Fruit fly (Drosophila melanogaster): ENCODE measurements around the gene CG7878.
"Not testable (repeated sequence)": the region's sequence is repeated elsewhere in the genome, so short reads cannot be mapped to it uniquely, and the experiment has no call there.

The CG7878 gene

DNA sequence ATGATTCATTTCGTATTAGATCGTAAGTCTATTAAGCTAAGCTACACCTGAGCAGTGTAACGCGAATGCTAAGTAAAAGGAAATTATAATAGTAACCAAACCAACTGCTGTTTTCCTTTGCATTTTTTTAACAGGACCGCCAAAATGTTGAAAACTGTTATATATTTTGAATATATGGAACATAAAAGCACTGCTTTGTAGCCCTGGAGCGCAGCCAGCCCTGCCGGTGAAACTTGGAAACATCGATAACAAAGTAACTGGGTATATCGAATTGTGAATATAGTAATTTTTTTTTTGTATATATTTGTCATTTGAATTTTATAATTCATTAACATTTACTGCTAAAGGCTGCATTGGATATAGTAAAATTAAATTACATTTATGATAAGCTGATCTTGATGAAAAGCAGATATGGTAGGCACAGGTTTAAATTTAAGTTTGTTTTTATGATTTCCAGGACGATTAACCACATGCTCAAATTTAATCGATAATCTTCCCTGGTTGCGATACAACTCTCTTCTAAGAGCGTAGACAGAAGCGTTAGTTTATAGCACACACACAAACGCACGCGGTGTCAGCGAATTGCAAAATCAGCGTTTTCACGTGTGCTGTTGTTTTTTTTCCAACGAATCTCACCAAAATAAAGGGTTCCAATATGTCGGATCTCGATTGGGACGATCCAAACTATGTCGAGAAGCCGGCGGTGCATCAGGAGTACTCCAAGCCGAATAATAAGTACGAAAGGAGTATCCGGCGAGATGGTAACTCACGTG, at the start of gene CG7878:
TSS of gene CG7878 (plus strand) at position 528 of the 773 bp plus-strand sequence.
- TF ChIP-seq h (optimal IDR thresholded peaks at IDR 0.05) (no peak), Sin3A (optimal IDR thresholded peaks at IDR 0.05) (no peak), psq (optimal IDR thresholded peaks at IDR 0.05) (no peak), ttk (optimal IDR thresholded peaks at IDR 0.05) (no peak), insv (optimal IDR thresholded peaks at IDR 0.05) (no peak), Myc (optimal IDR thresholded peaks at IDR 0.05) (no peak)

DNA sequence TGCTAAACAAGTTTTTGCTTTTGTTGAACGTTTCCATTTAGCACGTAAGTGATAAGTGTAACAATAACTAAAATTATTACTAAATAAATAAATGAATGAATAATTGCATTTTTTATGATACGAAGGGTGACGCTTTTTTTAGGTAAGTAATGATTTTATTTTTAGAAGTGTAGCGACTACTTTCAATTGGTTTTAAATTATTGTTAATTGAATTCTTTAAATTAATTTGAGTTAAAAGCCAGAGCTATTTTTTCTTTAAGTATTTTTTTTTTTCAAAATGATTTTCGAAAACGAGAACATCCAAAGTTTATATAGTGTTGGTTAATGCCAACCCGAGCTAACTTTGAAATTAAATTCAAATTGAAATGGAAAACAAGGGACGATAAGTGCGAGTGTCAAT, 35.6 kb upstream of the CG7878 start, which contains the start of gene CG7910:
TSS of gene CG7910 (plus strand) at position 301 of the 400 bp plus-strand sequence.
- no peak for TF ChIP-seq Sin3A (optimal IDR thresholded peaks at IDR 0.05)
- no peak for TF ChIP-seq insv (optimal IDR thresholded peaks at IDR 0.05)
- no peak for TF ChIP-seq h (optimal IDR thresholded peaks at IDR 0.05)
- no peak for TF ChIP-seq ttk (optimal IDR thresholded peaks at IDR 0.05)
- TF ChIP-seq psq (optimal IDR thresholded peaks at IDR 0.05), result no peak
- no peak for TF ChIP-seq Myc (optimal IDR thresholded peaks at IDR 0.05)

DNA sequence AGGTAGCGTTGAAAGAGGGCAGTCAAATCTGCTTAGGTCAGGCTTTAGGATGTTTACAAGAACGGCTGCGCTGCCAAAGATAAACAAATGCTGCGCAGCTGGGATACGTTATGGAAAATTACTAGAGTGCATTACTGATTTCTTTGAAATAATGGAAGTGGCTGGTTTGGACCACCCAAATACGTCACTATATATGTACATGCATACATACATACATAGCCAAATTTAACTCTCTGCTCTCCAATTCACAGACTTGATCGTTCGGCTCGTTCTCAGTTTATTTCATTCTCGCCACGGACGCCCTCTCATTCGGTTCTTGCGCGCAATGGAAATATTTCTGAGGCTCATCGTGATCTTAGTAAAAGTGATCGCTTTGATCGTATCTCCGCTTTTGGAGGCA, 28.7 kb upstream of the CG7878 start, which contains the start of gene CG7900:
TSS of gene CG7900 (plus strand) at position 301 of the 400 bp plus-strand sequence.
- TF ChIP-seq psq, ttk, insv (optimal IDR thresholded peaks at IDR 0.05): not testable (repeated sequence)

DNA sequence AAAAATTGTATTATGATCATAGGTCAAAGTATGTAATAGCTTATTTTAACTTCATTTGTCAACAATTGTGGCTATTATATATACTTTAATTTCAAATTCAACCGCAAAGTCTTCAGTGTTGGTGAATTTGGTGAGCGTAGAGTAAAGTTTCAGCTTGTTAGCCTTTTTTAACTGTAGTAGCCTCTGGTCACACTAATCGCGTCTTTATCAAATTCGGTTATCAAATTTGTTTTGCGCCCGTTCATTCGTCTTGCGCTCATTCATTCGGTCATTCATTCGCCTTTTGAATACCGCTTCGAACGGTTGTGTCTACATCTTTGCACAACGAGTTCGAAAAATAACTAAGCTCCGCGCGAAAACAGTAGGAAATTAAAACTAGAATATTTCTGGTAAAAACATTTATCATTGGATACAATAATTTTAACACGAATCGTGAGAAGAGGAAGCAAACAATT, 17.4 kb upstream of the CG7878 start, which contains the start of gene puc:
TSS of gene puc (plus strand) at position 245 of the 455 bp plus-strand sequence.
- no peak for TF ChIP-seq Myc (optimal IDR thresholded peaks at IDR 0.05)
- no peak for TF ChIP-seq h (optimal IDR thresholded peaks at IDR 0.05)
- no peak for TF ChIP-seq psq (optimal IDR thresholded peaks at IDR 0.05)
- TF ChIP-seq ttk (optimal IDR thresholded peaks at IDR 0.05), result no peak
- no peak for TF ChIP-seq insv (optimal IDR thresholded peaks at IDR 0.05)
- TF ChIP-seq Sin3A (optimal IDR thresholded peaks at IDR 0.05), result no peak

DNA sequence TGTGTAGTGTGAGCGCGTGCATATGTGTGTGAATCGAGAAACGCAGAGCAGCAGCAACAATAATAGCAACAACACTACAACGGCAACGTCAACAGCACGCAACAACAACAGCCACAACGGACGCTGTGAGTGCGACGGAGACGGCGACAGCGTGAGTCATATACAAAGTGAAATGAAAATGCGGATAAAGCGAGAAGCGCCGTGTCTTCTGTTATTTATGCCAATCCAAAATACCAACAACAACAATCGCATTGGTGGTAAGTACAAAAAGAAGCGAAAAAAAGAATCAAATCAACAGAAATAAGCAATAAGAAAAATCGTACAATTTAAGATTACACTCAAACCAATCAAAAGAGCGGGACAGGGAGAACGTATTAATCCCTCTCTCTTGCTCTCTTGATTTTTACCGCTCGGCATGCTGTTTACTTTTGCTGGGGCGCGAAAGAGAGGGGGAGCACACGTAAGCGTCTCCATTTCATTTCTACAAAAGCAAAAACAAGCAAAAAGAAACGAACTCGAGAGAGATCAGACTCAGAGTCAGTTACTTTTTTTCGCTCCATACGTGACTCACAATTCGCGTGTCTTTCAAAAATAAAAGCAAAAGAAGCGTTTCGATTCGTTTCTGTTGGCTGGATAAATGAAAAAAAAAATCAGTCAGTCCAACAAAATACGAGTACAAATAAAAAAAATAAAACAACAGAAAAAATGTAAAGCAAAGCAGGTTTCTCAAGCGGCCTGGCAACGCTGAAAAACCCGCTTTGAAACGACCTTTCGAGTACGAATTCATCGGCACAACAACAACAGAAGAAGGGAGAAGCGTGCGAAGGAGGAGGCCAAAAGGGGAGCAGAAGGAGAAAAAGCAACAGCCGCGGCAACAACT, 16.4 kb upstream of the CG7878 start:
- no peak for TF ChIP-seq ttk (optimal IDR thresholded peaks at IDR 0.05)
- no peak for TF ChIP-seq Myc (optimal IDR thresholded peaks at IDR 0.05)
- no peak for TF ChIP-seq Sin3A (optimal IDR thresholded peaks at IDR 0.05)
- no peak for TF ChIP-seq h (optimal IDR thresholded peaks at IDR 0.05)
- no peak for TF ChIP-seq psq (optimal IDR thresholded peaks at IDR 0.05)
- TF ChIP-seq insv (optimal IDR thresholded peaks at IDR 0.05), result no peak

DNA sequence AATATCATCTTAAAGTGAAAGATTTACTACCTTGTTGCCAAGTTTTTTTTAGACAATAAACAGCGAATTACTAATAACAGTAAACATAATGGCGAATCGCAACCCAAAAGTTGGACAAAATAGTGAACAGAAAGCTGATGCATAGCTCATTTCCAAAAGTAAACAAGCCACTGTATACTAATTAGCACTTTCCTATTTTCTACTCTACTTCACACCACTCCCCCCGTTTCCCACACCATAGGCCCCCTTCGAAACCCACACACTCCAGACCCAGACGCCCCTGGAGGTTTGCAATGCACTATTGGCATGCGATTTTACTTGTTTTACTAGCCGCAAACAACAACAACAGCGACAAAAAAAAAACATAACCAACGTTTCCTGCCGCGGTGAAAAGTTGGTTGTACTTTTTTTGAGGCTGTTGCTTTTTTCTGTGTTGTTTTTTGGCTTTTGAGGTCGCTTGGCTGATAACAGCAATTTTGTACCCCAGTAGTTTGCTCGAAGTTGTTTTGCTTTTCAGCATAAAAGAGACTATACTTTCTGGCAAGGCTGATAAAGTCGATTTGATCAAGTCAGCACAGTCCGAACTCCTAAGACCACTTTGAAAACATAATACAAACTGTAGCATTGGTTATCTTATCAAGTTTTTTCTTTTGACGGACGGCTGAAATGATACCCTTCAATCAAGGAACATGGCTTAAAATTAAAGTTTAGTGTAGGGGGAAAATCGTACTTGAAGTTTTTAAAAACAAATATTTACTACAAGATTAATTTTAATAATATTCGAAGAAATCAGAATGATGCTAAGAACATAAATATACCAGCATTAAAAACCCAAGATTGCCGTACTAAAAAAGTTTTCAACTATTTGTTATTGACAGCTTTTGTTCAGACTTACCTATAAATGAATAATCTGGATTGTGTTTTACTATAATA, 15.3 kb upstream of the CG7878 start:
- TF ChIP-seq Myc (optimal IDR thresholded peaks at IDR 0.05), result no peak
- no peak for TF ChIP-seq Sin3A (optimal IDR thresholded peaks at IDR 0.05)

DNA sequence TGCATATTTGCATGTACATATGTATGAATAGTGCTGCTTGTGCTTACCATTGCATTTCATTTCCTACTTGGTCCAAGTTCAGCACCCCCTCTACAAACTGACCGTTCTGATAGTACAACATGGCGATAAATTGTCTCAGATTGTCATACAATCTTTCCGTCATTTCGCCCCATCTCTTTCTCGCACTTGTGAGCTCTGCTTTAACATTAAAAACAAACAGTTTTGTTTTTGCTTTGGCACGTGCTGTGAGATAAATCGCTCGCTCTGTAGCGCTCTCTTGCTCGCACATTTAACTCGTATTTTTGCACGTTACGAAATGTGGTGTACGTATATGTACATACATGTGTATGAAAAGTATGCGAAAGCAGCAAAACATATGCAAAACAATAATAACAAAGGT, 13.8 kb upstream of the CG7878 start:
- no peak for TF ChIP-seq Sin3A (optimal IDR thresholded peaks at IDR 0.05)
- TF ChIP-seq psq (optimal IDR thresholded peaks at IDR 0.05), result no peak
- TF ChIP-seq insv (optimal IDR thresholded peaks at IDR 0.05), result no peak
- TF ChIP-seq h (optimal IDR thresholded peaks at IDR 0.05), result no peak
- TF ChIP-seq Myc (optimal IDR thresholded peaks at IDR 0.05), result no peak
- TF ChIP-seq ttk (optimal IDR thresholded peaks at IDR 0.05), result no peak

DNA sequence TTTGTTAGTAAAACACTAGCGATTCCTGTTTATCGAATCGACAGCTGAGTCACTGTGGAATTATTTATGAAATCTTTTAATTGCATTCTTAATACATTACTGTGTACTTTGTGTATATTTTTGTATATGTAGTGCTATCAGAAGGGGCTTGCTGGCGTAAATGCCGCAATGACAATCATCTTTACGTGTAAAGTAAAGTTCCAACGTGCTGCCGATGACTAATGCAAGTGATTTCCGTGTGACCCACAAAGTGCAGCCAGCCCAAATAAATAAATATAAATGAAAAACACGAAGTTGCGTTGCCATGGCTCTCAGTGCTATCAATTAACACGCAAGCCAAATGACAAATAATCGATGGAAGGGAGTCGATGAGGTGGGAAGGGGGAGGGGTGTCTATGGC, 12.7 kb upstream of the CG7878 start:
- TF ChIP-seq ttk (optimal IDR thresholded peaks at IDR 0.05) (no peak), psq (optimal IDR thresholded peaks at IDR 0.05) (no peak), Myc (optimal IDR thresholded peaks at IDR 0.05) (no peak), Sin3A (optimal IDR thresholded peaks at IDR 0.05) (no peak), insv (optimal IDR thresholded peaks at IDR 0.05) (no peak), h (optimal IDR thresholded peaks at IDR 0.05) (no peak)

DNA sequence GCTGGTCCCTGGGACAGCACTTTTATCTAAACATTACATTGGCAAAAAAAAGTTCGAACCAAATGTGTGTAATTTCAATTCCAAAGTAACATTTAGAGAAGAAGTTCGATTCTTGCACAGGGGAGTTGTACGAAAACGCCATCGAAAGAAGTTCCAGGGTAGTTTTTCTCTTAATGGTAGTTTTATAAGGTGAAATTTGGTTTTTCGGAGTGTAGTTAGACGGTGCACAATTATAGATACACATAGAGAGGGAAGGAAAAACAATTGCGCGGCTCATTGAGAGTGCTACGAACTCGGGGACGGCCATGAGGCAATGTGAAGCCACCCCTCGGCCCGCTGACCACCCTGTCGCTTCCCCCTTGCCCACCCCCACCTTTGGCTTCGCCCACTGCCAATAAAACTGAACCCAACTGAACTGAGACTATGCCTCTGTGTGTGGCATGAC, 12.3 kb upstream of the CG7878 start:
- no peak for TF ChIP-seq Sin3A (optimal IDR thresholded peaks at IDR 0.05)
- TF ChIP-seq ttk (optimal IDR thresholded peaks at IDR 0.05), result no peak
- TF ChIP-seq Myc (optimal IDR thresholded peaks at IDR 0.05), result no peak
- no peak for TF ChIP-seq psq (optimal IDR thresholded peaks at IDR 0.05)
- TF ChIP-seq insv (optimal IDR thresholded peaks at IDR 0.05), result no peak
- TF ChIP-seq h (optimal IDR thresholded peaks at IDR 0.05), result no peak

DNA sequence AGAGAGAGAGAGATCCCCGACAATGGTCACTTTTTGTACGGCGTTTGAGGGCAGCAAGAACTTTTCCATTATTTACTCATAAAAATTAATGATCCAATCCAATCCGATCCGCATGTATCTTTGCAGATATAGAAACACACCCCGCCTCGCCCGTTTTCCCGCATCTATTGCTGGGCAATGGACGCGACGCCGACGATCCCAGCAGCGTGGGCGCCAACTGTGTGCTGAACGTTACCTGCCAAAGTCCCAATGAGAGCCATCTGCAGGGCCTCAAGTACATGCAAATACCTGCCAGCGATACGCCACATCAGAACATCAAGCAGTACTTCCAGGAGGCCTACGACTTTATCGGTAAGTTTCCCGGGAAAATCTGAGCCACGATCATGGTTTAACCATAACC, 11.6 kb upstream of the CG7878 start:
- no peak for TF ChIP-seq Myc (optimal IDR thresholded peaks at IDR 0.05)
- TF ChIP-seq h (optimal IDR thresholded peaks at IDR 0.05), result no peak
- no peak for TF ChIP-seq psq (optimal IDR thresholded peaks at IDR 0.05)
- no peak for TF ChIP-seq Sin3A (optimal IDR thresholded peaks at IDR 0.05)
- TF ChIP-seq ttk (optimal IDR thresholded peaks at IDR 0.05), result no peak
- TF ChIP-seq insv (optimal IDR thresholded peaks at IDR 0.05), result no peak

DNA sequence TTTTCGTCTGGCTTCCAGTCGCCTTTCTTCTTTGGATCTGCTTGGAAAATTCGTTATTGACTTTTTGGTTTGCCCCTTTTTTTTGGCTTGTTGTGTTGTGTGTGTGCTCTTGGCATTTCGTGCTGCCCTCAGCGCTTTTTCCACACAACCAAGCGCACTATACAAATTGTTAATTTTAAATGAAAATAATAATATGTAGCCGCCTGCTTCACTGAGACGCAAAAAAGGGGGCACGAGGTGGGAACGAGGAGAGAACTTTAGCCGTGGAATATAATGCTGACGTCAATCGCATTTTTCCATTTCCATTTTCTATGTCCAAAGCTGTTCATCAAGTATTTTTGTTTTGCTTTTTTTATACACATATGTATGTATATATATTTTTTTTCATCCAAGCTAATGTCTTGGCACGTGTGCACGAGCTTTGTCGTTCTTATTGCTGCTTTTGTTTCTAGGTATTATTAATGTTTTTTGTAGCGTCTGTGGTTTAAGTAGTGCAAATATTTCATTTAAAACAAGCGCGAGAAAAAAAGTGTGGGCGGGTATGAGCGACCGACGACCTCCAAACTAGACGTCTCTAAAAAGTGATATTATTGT, 10.6 kb upstream of the CG7878 start:
- no peak for TF ChIP-seq Myc (optimal IDR thresholded peaks at IDR 0.05)
- TF ChIP-seq insv (optimal IDR thresholded peaks at IDR 0.05), result no peak
- TF ChIP-seq psq (optimal IDR thresholded peaks at IDR 0.05), result no peak
- TF ChIP-seq ttk (optimal IDR thresholded peaks at IDR 0.05), result no peak
- no peak for TF ChIP-seq h (optimal IDR thresholded peaks at IDR 0.05)
- TF ChIP-seq Sin3A (optimal IDR thresholded peaks at IDR 0.05), result no peak

All from Kc167 (cell line).